Fruit fly (Drosophila melanogaster) whole organism, prepupa: Measurements from ENCODE around the gene D.

Experiments used
- Blimp-1 ChIP-seq: fragments of 200-800 bp; sonication (Bioruptor generic); optimal IDR thresholded peaks from 3 replicates; lab custom pipeline; 2017; ENCODE audit warnings: missing biosample characterization, missing genetic modification characterization, mild to moderate bottlenecking, moderate library complexity, missing genetic modification reagents
- CG10631 ChIP-seq: fragments of 200-800 bp; sonication (Bioruptor generic); optimal IDR thresholded peaks from 2 replicates; lab custom pipeline; 2016; ENCODE audit warnings: missing biosample characterization, missing genetic modification characterization
- CG10669 ChIP-seq: fragments of 200-800 bp; sonication (Bioruptor generic); optimal IDR thresholded peaks from 3 replicates; lab custom pipeline; 2018; ENCODE audit warnings: missing biosample characterization, mild to moderate bottlenecking, missing genetic modification characterization, moderate library complexity
- CG11294 ChIP-seq: fragments of 200-800 bp; sonication (Bioruptor generic); IDR thresholded peaks from 2 replicates; pipeline ENCODE4 v1.3.6; 2022; ENCODE audit warnings: missing biosample characterization, missing genetic modification characterization
- CG11762 ChIP-seq: fragments of 200-800 bp; sonication (Bioruptor generic); optimal IDR thresholded peaks from 3 replicates; lab custom pipeline; 2016; ENCODE audit warnings: missing biosample characterization, missing genetic modification characterization; ENCODE audit not compliant: insufficient read depth
- CG11902 ChIP-seq: fragments of 200-800 bp; sonication (Bioruptor generic); optimal IDR thresholded peaks from 3 replicates; lab custom pipeline; 2016; ENCODE audit warnings: missing biosample characterization, missing genetic modification characterization
- CG15336 ChIP-seq: fragments of 200-800 bp; sonication (Bioruptor generic); IDR thresholded peaks from 2 replicates; pipeline ENCODE4 v1.3.6; 2022; ENCODE audit warnings: missing biosample characterization, missing genetic modification characterization
- CG1621 ChIP-seq: fragments of 200-800 bp; sonication (Bioruptor generic); optimal IDR thresholded peaks from 3 replicates; lab custom pipeline; 2018; ENCODE audit warnings: missing biosample characterization, mild to moderate bottlenecking, missing genetic modification characterization
- CG16779 ChIP-seq: fragments of 200-800 bp; sonication (Bioruptor generic); optimal IDR thresholded peaks from 3 replicates; lab custom pipeline; 2017; ENCODE audit warnings: missing biosample characterization, mild to moderate bottlenecking, missing genetic modification characterization
- CG3032 ChIP-seq: fragments of 200-800 bp; optimal IDR thresholded peaks from 2 replicates; lab custom pipeline; 2019; ENCODE audit warnings: missing biosample characterization, mild to moderate bottlenecking, missing genetic modification characterization, moderate library complexity
- CG32006 ChIP-seq: fragments of 200-800 bp; sonication (Bioruptor generic); optimal IDR thresholded peaks from 3 replicates; lab custom pipeline; 2017; ENCODE audit warnings: missing biosample characterization, mild to moderate bottlenecking, missing genetic modification characterization
- CG34406 ChIP-seq: fragments of 200-800 bp; sonication (Bioruptor generic); optimal IDR thresholded peaks from 3 replicates; lab custom pipeline; 2016; ENCODE audit warnings: missing biosample characterization, missing genetic modification characterization
- CG4318 ChIP-seq: fragments of 200-800 bp; sonication (Bioruptor generic); optimal IDR thresholded peaks from 3 replicates; lab custom pipeline; 2017; ENCODE audit warnings: missing biosample characterization, mild to moderate bottlenecking, missing genetic modification characterization
- CG6163 ChIP-seq: fragments of 200-800 bp; sonication (Bioruptor generic); IDR thresholded peaks from 3 replicates; pipeline ENCODE4 v1.3.6; 2022; ENCODE audit warnings: missing biosample characterization, missing genetic modification characterization
- CG6276 ChIP-seq: fragments of 200-800 bp; sonication (Bioruptor generic); optimal IDR thresholded peaks from 2 replicates; lab custom pipeline; 2017; ENCODE audit warnings: missing biosample characterization, mild to moderate bottlenecking, missing genetic modification characterization
- CG6792 ChIP-seq: fragments of 200-800 bp; sonication (Bioruptor generic); optimal IDR thresholded peaks from 3 replicates; lab custom pipeline; 2016; ENCODE audit warnings: missing biosample characterization, missing genetic modification characterization
- CG6808 ChIP-seq: fragments of 200-800 bp; sonication (Bioruptor generic); optimal IDR thresholded peaks from 3 replicates; lab custom pipeline; 2017; ENCODE audit warnings: missing biosample characterization, missing genetic modification characterization, mild to moderate bottlenecking, moderate library complexity, missing genetic modification reagents
- CG6854 ChIP-seq: fragments of 200-800 bp; sonication (Bioruptor generic); optimal IDR thresholded peaks from 2 replicates; lab custom pipeline; 2017; ENCODE audit warnings: missing biosample characterization, mild to moderate bottlenecking, missing genetic modification characterization
- CG7368 ChIP-seq: fragments of 200-800 bp; sonication (Bioruptor generic); optimal IDR thresholded peaks from 3 replicates; lab custom pipeline; 2016; ENCODE audit warnings: missing biosample characterization, missing genetic modification characterization
- CG8632 ChIP-seq: fragments of 200-800 bp; sonication (Bioruptor generic); optimal IDR thresholded peaks from 3 replicates; lab custom pipeline; 2016; ENCODE audit warnings: missing biosample characterization, missing genetic modification characterization
- CG9139 ChIP-seq: fragments of 200-800 bp; sonication (Bioruptor generic); optimal IDR thresholded peaks from 3 replicates; lab custom pipeline; 2017; ENCODE audit warnings: missing biosample characterization, mild to moderate bottlenecking, missing genetic modification characterization
- Eip75B ChIP-seq: fragments of 200-800 bp; sonication (Bioruptor generic); optimal IDR thresholded peaks from 3 replicates; lab custom pipeline; 2016; ENCODE audit warnings: missing biosample characterization, missing genetic modification characterization
- Eip78C ChIP-seq: fragments of 200-800 bp; sonication (Bioruptor generic); peaks from one replicate; lab custom pipeline; 2016; ENCODE audit warnings: missing biosample characterization, missing genetic modification characterization
- Eip93F ChIP-seq: fragments of 200-800 bp; sonication (Bioruptor generic); optimal IDR thresholded peaks from 2 replicates; lab custom pipeline; 2016; ENCODE audit warnings: missing biosample characterization, mild to moderate bottlenecking, missing genetic modification characterization
- Ets21C ChIP-seq: fragments of 200-800 bp; sonication (Bioruptor generic); optimal IDR thresholded peaks from 3 replicates; lab custom pipeline; 2016; ENCODE audit warnings: missing biosample characterization, missing genetic modification characterization
- Ets96B ChIP-seq: fragments of 200-800 bp; optimal IDR thresholded peaks from 2 replicates; lab custom pipeline; 2019; ENCODE audit warnings: missing biosample characterization, mild to moderate bottlenecking, missing genetic modification characterization, moderate library complexity
- Gug ChIP-seq: fragments of 200-800 bp; sonication (Bioruptor generic); IDR thresholded peaks from 2 replicates; pipeline ENCODE4 v1.3.6; 2022; ENCODE audit warnings: missing biosample characterization, missing genetic modification characterization
- Hr38 ChIP-seq: sonication (Bioruptor generic); optimal IDR thresholded peaks from 2 replicates; lab custom pipeline; 2016; ENCODE audit warnings: missing biosample characterization, missing genetic modification characterization
- Hr39 ChIP-seq: fragments of 200-800 bp; sonication (Bioruptor generic); optimal IDR thresholded peaks from 2 replicates; lab custom pipeline; 2016; ENCODE audit warnings: missing biosample characterization, missing genetic modification characterization
- Met ChIP-seq: fragments of 200-800 bp; sonication (Bioruptor generic); optimal IDR thresholded peaks from 3 replicates; lab custom pipeline; 2016; ENCODE audit warnings: missing biosample characterization, missing genetic modification characterization
- Smox ChIP-seq: fragments of 200-800 bp; sonication (Bioruptor generic); optimal IDR thresholded peaks from 3 replicates; lab custom pipeline; 2016; ENCODE audit warnings: missing biosample characterization, missing genetic modification characterization
- Sox102F ChIP-seq: fragments of 200-800 bp; sonication (Bioruptor generic); optimal IDR thresholded peaks from 2 replicates; lab custom pipeline; 2016; ENCODE audit warnings: missing biosample characterization, mild to moderate bottlenecking, missing genetic modification characterization
- Sox15 ChIP-seq: fragments of 200-800 bp; sonication (Bioruptor generic); optimal IDR thresholded peaks from 3 replicates; lab custom pipeline; 2016; ENCODE audit warnings: missing biosample characterization, missing genetic modification characterization
- achi ChIP-seq: fragments of 200-800 bp; sonication (Bioruptor generic); optimal IDR thresholded peaks from 3 replicates; lab custom pipeline; 2016; ENCODE audit warnings: missing biosample characterization, missing genetic modification characterization
- acj6 ChIP-seq: fragments of 200-800 bp; sonication (Bioruptor generic); optimal IDR thresholded peaks from 3 replicates; lab custom pipeline; 2016; ENCODE audit warnings: missing biosample characterization, missing genetic modification characterization
- cyc ChIP-seq: fragments of 200-800 bp; sonication (Bioruptor generic); optimal IDR thresholded peaks from 3 replicates; lab custom pipeline; 2016; ENCODE audit warnings: missing biosample characterization, missing genetic modification characterization
- dac ChIP-seq: fragments of 200-800 bp; sonication (Bioruptor generic); optimal IDR thresholded peaks from 2 replicates; lab custom pipeline; 2017; ENCODE audit warnings: missing biosample characterization, mild to moderate bottlenecking, missing genetic modification characterization
- dsx ChIP-seq: fragments of 200-800 bp; optimal IDR thresholded peaks from 3 replicates; lab custom pipeline; 2019; ENCODE audit warnings: missing biosample characterization, mild to moderate bottlenecking, missing genetic modification characterization, moderate library complexity; ENCODE audit not compliant: poor library complexity, severe bottlenecking
- eg ChIP-seq: fragments of 200-800 bp; sonication (Bioruptor generic); IDR thresholded peaks from 3 replicates; pipeline ENCODE4 v1.3.6; 2022; ENCODE audit warnings: missing biosample characterization, missing genetic modification characterization
- fd59A ChIP-seq: fragments of 200-800 bp; sonication (Bioruptor generic); optimal IDR thresholded peaks from 2 replicates; lab custom pipeline; 2017; ENCODE audit warnings: missing biosample characterization, mild to moderate bottlenecking, missing genetic modification characterization, missing genetic modification reagents
- fd85E ChIP-seq: fragments of 200-800 bp; sonication (Bioruptor generic); optimal IDR thresholded peaks from 3 replicates; lab custom pipeline; 2016; ENCODE audit warnings: missing biosample characterization, missing genetic modification characterization
- fkh ChIP-seq: fragments of 200-800 bp; sonication (Bioruptor generic); optimal IDR thresholded peaks from 3 replicates; lab custom pipeline; 2017; ENCODE audit warnings: missing biosample characterization, mild to moderate bottlenecking, missing genetic modification characterization, moderate library complexity
- lz ChIP-seq: fragments of 200-800 bp; sonication (Bioruptor generic); optimal IDR thresholded peaks from 3 replicates; lab custom pipeline; 2016; ENCODE audit warnings: missing biosample characterization, missing genetic modification characterization
- net ChIP-seq: fragments of 200-800 bp; sonication (Bioruptor generic); optimal IDR thresholded peaks from 3 replicates; lab custom pipeline; 2016; ENCODE audit warnings: missing biosample characterization, missing genetic modification characterization
- pdm3 ChIP-seq: fragments of 200-800 bp; sonication (Bioruptor generic); optimal IDR thresholded peaks from 3 replicates; lab custom pipeline; 2016; ENCODE audit warnings: missing biosample characterization, missing genetic modification characterization
- salr ChIP-seq, 2 experiments: fragments of 200-800 bp; sonication (Bioruptor generic); optimal IDR thresholded peaks; 3 replicates each; lab custom pipeline; 2016 to 2018; ENCODE audit warnings: missing biosample characterization in 2 of 2, missing genetic modification characterization in 2 of 2, mild to moderate bottlenecking in 1 of 2
- spab ChIP-seq: fragments of 200-800 bp; sonication (Bioruptor generic); optimal IDR thresholded peaks from 2 replicates; lab custom pipeline; 2017; ENCODE audit warnings: missing biosample characterization, mild to moderate bottlenecking, missing genetic modification characterization, missing genetic modification reagents
- ss ChIP-seq, 2 experiments: fragments of 200-800 bp; sonication (Bioruptor generic); optimal IDR thresholded peaks; 2 replicates in 1 of 2; 3 replicates in 1 of 2; lab custom pipeline; 2017 to 2018; ENCODE audit warnings: mild to moderate bottlenecking in 2 of 2, missing biosample characterization in 2 of 2, missing genetic modification characterization in 2 of 2, moderate library complexity in 1 of 2
- vri ChIP-seq: fragments of 200-800 bp; sonication (Bioruptor generic); optimal IDR thresholded peaks from 3 replicates; lab custom pipeline; 2016; ENCODE audit warnings: missing biosample characterization, mild to moderate bottlenecking, missing genetic modification characterization

Gene D

dm6 chr3L:14150141-14150556, 28.3 kb downstream of the D start:
- TF ChIP-seq CG15336 (GFP tag; lab: Robert Waterston, UW): no peak
- peak in 1 of 2 experiments; percentile 38 for TF ChIP-seq ss (GFP tag; optimal IDR thresholded peaks at IDR 0.05; lab: Kevin White, UChicago)
- no peak for TF ChIP-seq CG6276 (GFP tag; lab: Kevin White, UChicago)
- no peak for TF ChIP-seq eg (GFP tag; lab: Robert Waterston, UW)
- peak; percentile 4 for TF ChIP-seq fkh (GFP tag; lab: Kevin White, UChicago)
- no peak for TF ChIP-seq pdm3 (GFP tag; lab: Kevin White, UChicago)

DNA sequence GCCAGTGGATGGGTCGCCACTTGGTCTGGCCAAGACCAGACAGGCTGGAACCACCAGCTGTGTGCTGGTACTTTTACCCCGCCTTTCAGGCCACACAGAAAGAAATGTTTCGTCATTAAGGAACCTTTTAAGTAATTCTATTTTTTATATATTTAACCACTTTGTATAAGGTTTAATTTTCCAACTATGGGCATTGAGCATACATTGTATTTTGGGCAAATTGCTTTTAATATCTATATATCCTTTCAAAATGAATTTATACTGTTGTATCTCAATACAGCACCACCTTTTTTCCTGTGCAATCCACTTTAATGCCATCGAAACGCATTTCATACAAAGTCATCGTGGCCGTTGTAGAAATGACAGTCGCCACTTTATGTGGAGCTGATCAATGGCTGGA, 32.0 kb downstream of the D start:
- TF ChIP-seq CG11294 (GFP tag; lab: Robert Waterston, UW) (no peak), vri (GFP tag; lab: Kevin White, UChicago) (no peak), CG6808 (GFP tag; lab: Kevin White, UChicago) (peak; percentile 53), CG15336 (GFP tag; lab: Robert Waterston, UW) (no peak; the same call in 1 of the 2 replicates), cyc (GFP tag; lab: Kevin White, UChicago) (peak; percentile 18), dsx (GFP tag; lab: Kevin White, UChicago) (peak; percentile 84), CG10669 (peak; percentile 41), CG6854 (GFP tag; lab: Kevin White, UChicago) (no peak), CG6163 (peak; percentile 60), Met (peak; percentile 29), fd59A (GFP tag; lab: Kevin White, UChicago) (peak; percentile 15), CG6276 (GFP tag; lab: Kevin White, UChicago) (no peak), CG6792 (GFP tag; lab: Kevin White, UChicago) (no peak), CG16779 (no peak), lz (peak; percentile 14), fkh (GFP tag; lab: Kevin White, UChicago) (no peak), CG3032 (tag; lab: Kevin White, UChicago) (peak; percentile 44), Hr38 (GFP tag; lab: Kevin White, UChicago) (no peak), achi (GFP tag; lab: Kevin White, UChicago) (peak; percentile 53), salr (GFP tag; optimal IDR thresholded peaks at IDR 0.05; lab: Kevin White, UChicago) (peak in 1 of 2 experiments; percentile 21), CG1621 (tag; lab: Kevin White, UChicago) (no peak), Eip75B (GFP tag; lab: Kevin White, UChicago) (peak; percentile 41), Ets96B (peak; percentile 50), Sox102F (no peak), CG11762 (GFP tag; lab: Kevin White, UChicago) (peak; percentile 37), CG4318 (GFP tag; lab: Kevin White, UChicago) (peak; percentile 4), net (GFP tag; lab: Kevin White, UChicago) (peak; percentile 9), Gug (GFP tag; lab: Robert Waterston, UW) (no peak), ss (GFP tag; optimal IDR thresholded peaks at IDR 0.05; lab: Kevin White, UChicago) (peak in 1 of 2 experiments; percentile 10), CG32006 (GFP tag; lab: Kevin White, UChicago) (peak; percentile 63), CG9139 (GFP tag; lab: Kevin White, UChicago) (no peak), CG11902 (no peak), Smox (GFP tag; lab: Kevin White, UChicago) (peak; percentile 20), fd85E (no peak), spab (GFP tag; lab: Kevin White, UChicago) (peak; percentile 31), CG7368 (no peak), acj6 (GFP tag; lab: Kevin White, UChicago) (peak; percentile 18), Eip78C (GFP tag; lab: Kevin White, UChicago) (peak; percentile 77), Eip93F (GFP tag; lab: Kevin White, UChicago) (no peak), dac (GFP tag; lab: Kevin White, UChicago) (no peak), CG10631 (GFP tag; lab: Kevin White, UChicago) (peak; percentile 37), Hr39 (GFP tag; lab: Kevin White, UChicago) (peak; percentile 1), CG34406 (GFP tag; lab: Kevin White, UChicago) (peak; percentile 8), Sox15 (no peak), Blimp-1 (GFP tag; lab: Kevin White, UChicago) (no peak), Ets21C (GFP tag; lab: Kevin White, UChicago) (no peak), CG8632 (GFP tag; lab: Kevin White, UChicago) (peak; percentile 26)
